Worm (Caenorhabditis elegans) whole organism, late embryonic: ENCODE measurements around the gene W02F12.2.

Experiments
- F13H6.1 ChIP-seq: sonication (generic microtip); optimal IDR thresholded peaks from 2 replicates; lab custom pipeline; 2016; ENCODE audit warnings: missing genetic modification characterization, missing compliant biosample characterization
- K02D7.2 ChIP-seq: sonication (generic microtip); optimal IDR thresholded peaks from 2 replicates; lab custom pipeline; 2017; ENCODE audit warnings: mild to moderate bottlenecking, missing genetic modification characterization, missing compliant biosample characterization
- K09A11.1 ChIP-seq: sonication (generic microtip); optimal IDR thresholded peaks from 2 replicates; lab custom pipeline; 2017; ENCODE audit warnings: antibody characterized with exemption, mild to moderate bottlenecking, missing genetic modification characterization, missing compliant biosample characterization; ENCODE audit not compliant: insufficient read depth
- Y22D7AL.16 ChIP-seq: sonication (generic microtip); optimal IDR thresholded peaks from 2 replicates; lab custom pipeline; 2016; ENCODE audit warnings: missing genetic modification characterization, missing compliant biosample characterization
- ahr-1 ChIP-seq: sonication (generic microtip); optimal IDR thresholded peaks from 2 replicates; lab custom pipeline; 2016; ENCODE audit warnings: missing genetic modification characterization, missing compliant biosample characterization
- ama-1 ChIP-seq: fragments of 150-350 bp; optimal IDR thresholded peaks from 2 replicates; lab custom pipeline; 2014
- ceh-2 ChIP-seq: sonication (generic microtip); optimal IDR thresholded peaks from 2 replicates; lab custom pipeline; 2016; ENCODE audit warnings: missing genotype, missing genetic modification characterization, missing compliant biosample characterization
- ceh-22 ChIP-seq: sonication (generic microtip); optimal IDR thresholded peaks from 2 replicates; lab custom pipeline; 2017; ENCODE audit warnings: missing biosample characterization, missing genetic modification characterization
- ceh-24 ChIP-seq: sonication (generic microtip); optimal IDR thresholded peaks from 2 replicates; lab custom pipeline; 2016; ENCODE audit warnings: mild to moderate bottlenecking, missing genetic modification characterization, missing compliant biosample characterization
- ceh-31 ChIP-seq: sonication (generic microtip); optimal IDR thresholded peaks from 2 replicates; lab custom pipeline; 2016; ENCODE audit warnings: missing genetic modification characterization, missing compliant biosample characterization
- ceh-48 ChIP-seq: sonication (generic microtip); optimal IDR thresholded peaks from 2 replicates; lab custom pipeline; 2016; ENCODE audit warnings: missing genetic modification characterization, inconsistent platforms, missing compliant biosample characterization
- ceh-6 ChIP-seq: fragments of 200-800 bp; sonication (Bioruptor generic); optimal IDR thresholded peaks from 2 replicates; lab custom pipeline; 2018; ENCODE audit warnings: mild to moderate bottlenecking, missing genetic modification characterization, missing compliant biosample characterization
- che-1 ChIP-seq: sonication (generic microtip); optimal IDR thresholded peaks from 2 replicates; lab custom pipeline; 2016; ENCODE audit warnings: mild to moderate bottlenecking, missing genetic modification characterization, missing compliant biosample characterization
- dmd-4 ChIP-seq: sonication (generic microtip); optimal IDR thresholded peaks from 2 replicates; lab custom pipeline; 2016; ENCODE audit warnings: borderline replicate concordance, missing genetic modification characterization, missing compliant biosample characterization
- dve-1 ChIP-seq: sonication (generic microtip); optimal IDR thresholded peaks from 2 replicates; lab custom pipeline; 2017; ENCODE audit warnings: antibody characterized with exemption, mild to moderate bottlenecking, missing genetic modification characterization, missing compliant biosample characterization
- elt-2 ChIP-seq: sonication (generic microtip); optimal IDR thresholded peaks from 2 replicates; lab custom pipeline; 2016; ENCODE audit warnings: missing genetic modification reagents, missing genetic modification characterization, missing compliant biosample characterization
- eyg-1 ChIP-seq: sonication (generic microtip); optimal IDR thresholded peaks from 2 replicates; lab custom pipeline; 2016; ENCODE audit warnings: missing genotype, missing genetic modification characterization, missing compliant biosample characterization
- fkh-6 ChIP-seq: sonication (generic microtip); optimal IDR thresholded peaks from 2 replicates; lab custom pipeline; 2016; ENCODE audit warnings: missing genetic modification characterization, missing compliant biosample characterization
- hlh-13 ChIP-seq: fragments of 200-800 bp; sonication (Bioruptor generic); optimal IDR thresholded peaks from 2 replicates; lab custom pipeline; 2018; ENCODE audit warnings: mild to moderate bottlenecking, missing genetic modification characterization, missing compliant biosample characterization
- hlh-30 ChIP-seq: sonication (generic microtip); optimal IDR thresholded peaks from 2 replicates; lab custom pipeline; 2017; ENCODE audit warnings: antibody characterized with exemption, missing genetic modification characterization, missing compliant biosample characterization; ENCODE audit not compliant: insufficient read depth
- hlh-8 ChIP-seq: sonication (generic microtip); optimal IDR thresholded peaks from 2 replicates; lab custom pipeline; 2016; ENCODE audit warnings: missing genotype, missing genetic modification characterization, missing compliant biosample characterization
- lim-6 ChIP-seq: sonication (generic microtip); optimal IDR thresholded peaks from 2 replicates; lab custom pipeline; 2016; ENCODE audit warnings: missing genetic modification characterization, missing compliant biosample characterization
- lin-11 ChIP-seq: fragments of 200-800 bp; sonication (Bioruptor generic); optimal IDR thresholded peaks from 2 replicates; lab custom pipeline; 2018; ENCODE audit warnings: mild to moderate bottlenecking, missing genetic modification characterization, missing compliant biosample characterization
- madf-2 ChIP-seq: sonication (generic microtip); optimal IDR thresholded peaks from 2 replicates; lab custom pipeline; 2017; ENCODE audit warnings: missing genetic modification characterization, missing compliant biosample characterization
- nfya-1 ChIP-seq: sonication (generic microtip); optimal IDR thresholded peaks from 2 replicates; lab custom pipeline; 2017; ENCODE audit warnings: missing genetic modification characterization, mild to moderate bottlenecking, missing compliant biosample characterization, antibody characterized with exemption, moderate library complexity
- pag-3 ChIP-seq: sonication (generic microtip); optimal IDR thresholded peaks from 2 replicates; lab custom pipeline; 2016; ENCODE audit warnings: missing compliant biosample characterization, missing genetic modification characterization, borderline replicate concordance
- pat-9 ChIP-seq: fragments of 200-800 bp; sonication (Bioruptor generic); optimal IDR thresholded peaks from 2 replicates; lab custom pipeline; 2018; ENCODE audit warnings: mild to moderate bottlenecking, missing genetic modification characterization, moderate library complexity, missing compliant biosample characterization
- pax-1 ChIP-seq: fragments of 150-350 bp; optimal IDR thresholded peaks from 2 replicates; lab custom pipeline; 2014; ENCODE audit warnings: missing biosample characterization, missing genetic modification characterization
- pqm-1 ChIP-seq: sonication (generic microtip); optimal IDR thresholded peaks from 2 replicates; lab custom pipeline; 2016; ENCODE audit warnings: missing genetic modification characterization, missing compliant biosample characterization
- ref-2 ChIP-seq: sonication (generic microtip); optimal IDR thresholded peaks from 2 replicates; lab custom pipeline; 2016; ENCODE audit warnings: missing genetic modification characterization, missing compliant biosample characterization
- rnt-1 ChIP-seq: sonication (generic microtip); optimal IDR thresholded peaks from 2 replicates; lab custom pipeline; 2016; ENCODE audit warnings: missing genetic modification characterization, missing compliant biosample characterization
- sdc-2 ChIP-seq: sonication (generic microtip); optimal IDR thresholded peaks from 2 replicates; lab custom pipeline; 2016; ENCODE audit warnings: missing genotype, missing genetic modification characterization, missing compliant biosample characterization
- sox-2 ChIP-seq: fragments of 200-800 bp; sonication (Bioruptor generic); IDR thresholded peaks from 2 replicates; pipeline ENCODE4 v1.3.6; 2022; ENCODE audit warnings: missing genetic modification reagents, missing genetic modification characterization, missing compliant biosample characterization
- sox-4 ChIP-seq: sonication (generic microtip); optimal IDR thresholded peaks from 2 replicates; lab custom pipeline; 2017; ENCODE audit warnings: mild to moderate bottlenecking, missing genetic modification characterization, inconsistent platforms, missing compliant biosample characterization
- tbx-2 ChIP-seq: sonication (generic microtip); optimal IDR thresholded peaks from 2 replicates; lab custom pipeline; 2016; ENCODE audit warnings: missing genetic modification characterization, missing compliant biosample characterization
- ttx-3 ChIP-seq: sonication (generic microtip); optimal IDR thresholded peaks from 2 replicates; lab custom pipeline; 2016; ENCODE audit warnings: missing genetic modification reagents, missing genetic modification characterization, missing compliant biosample characterization
- unc-42 ChIP-seq: sonication (generic microtip); optimal IDR thresholded peaks from 2 replicates; lab custom pipeline; 2016; ENCODE audit warnings: missing genotype, missing genetic modification characterization, missing compliant biosample characterization
- unc-55 ChIP-seq: sonication (generic microtip); optimal IDR thresholded peaks from 2 replicates; lab custom pipeline; 2017; ENCODE audit warnings: missing biosample characterization, missing genetic modification reagents, missing genetic modification characterization
- unc-86 ChIP-seq: sonication (generic microtip); optimal IDR thresholded peaks from 2 replicates; lab custom pipeline; 2016; ENCODE audit warnings: missing genetic modification characterization, missing compliant biosample characterization
- zip-5 ChIP-seq: sonication (generic microtip); optimal IDR thresholded peaks from 2 replicates; lab custom pipeline; 2016; ENCODE audit warnings: missing genetic modification characterization, missing compliant biosample characterization

Gene W02F12.2

ce11 chrV:6656451-6657115, 40.9 kb downstream of the W02F12.2 start, which contains the start of gene snb-1:
Gene snb-1, minus strand, starts transcription at chrV:6656501.
- TF ChIP-seq nfya-1: peak; percentile 22
- TF ChIP-seq ceh-6 (GFP tag; lab: Kevin White, UChicago): no peak
- peak; percentile 46 for TF ChIP-seq dve-1 (tag; lab: Kevin White, UChicago)
- peak; percentile 33 for TF ChIP-seq hlh-30 (tag; lab: Kevin White, UChicago)
- peak; percentile 46 for TF ChIP-seq ceh-48
- no peak for TF ChIP-seq pax-1 (tag; lab: Kevin White, UChicago)
- TF ChIP-seq unc-55 (GFP tag; lab: Kevin White, UChicago): peak; percentile 72
- TF ChIP-seq ceh-31 (tag; lab: Kevin White, UChicago): peak; percentile 35

ce11 chrV:6655174-6655573, 42.3 kb downstream of the W02F12.2 start, which contains the start of gene syx-18:
Gene syx-18, minus strand, starts transcription at chrV:6655449.
- TF ChIP-seq pag-3 (tag; lab: Kevin White, UChicago): no peak
- no peak for TF ChIP-seq zip-5 (tag; lab: Kevin White, UChicago)
- no peak for TF ChIP-seq che-1 (tag; lab: Kevin White, UChicago)
- no peak for TF ChIP-seq pqm-1
- no peak for TF ChIP-seq ceh-22 (tag; lab: Kevin White, UChicago)
- TF ChIP-seq dmd-4: no peak
- no peak for TF ChIP-seq K09A11.1 (tag; lab: Kevin White, UChicago)
- no peak for TF ChIP-seq F13H6.1
- TF ChIP-seq K02D7.2 (tag; lab: Kevin White, UChicago): no peak
- TF ChIP-seq ama-1 (lab: Kevin White, UChicago): no peak
- no peak for TF ChIP-seq ceh-24 (tag; lab: Kevin White, UChicago)
- no peak for TF ChIP-seq sdc-2
- no peak for TF ChIP-seq ref-2
- no peak for TF ChIP-seq eyg-1 (tag; lab: Kevin White, UChicago)
- TF ChIP-seq hlh-8 (tag; lab: Kevin White, UChicago): no peak
- TF ChIP-seq madf-2 (tag; lab: Kevin White, UChicago): no peak
- TF ChIP-seq ttx-3 (tag; lab: Kevin White, UChicago): no peak
- no peak for TF ChIP-seq lin-11
- TF ChIP-seq ceh-48: no peak

ce11 chrV:6652051-6652450, 45.4 kb downstream of the W02F12.2 start, which contains the start of gene T10H9.8:
Gene T10H9.8, plus strand, starts transcription at chrV:6652351.
- TF ChIP-seq ama-1 (lab: Kevin White, UChicago) (no peak), F13H6.1 (no peak), tbx-2 (tag; lab: Kevin White, UChicago) (no peak), ceh-6 (GFP tag; lab: Kevin White, UChicago) (no peak), pat-9 (tag; lab: Kevin White, UChicago) (no peak), fkh-6 (tag; lab: Kevin White, UChicago) (no peak), sox-2 (GFP tag; lab: Robert Waterston, UW) (no peak), Y22D7AL.16 (no peak), rnt-1 (tag; lab: Kevin White, UChicago) (no peak), ahr-1 (no peak), elt-2 (tag; lab: Kevin White, UChicago) (no peak), ceh-2 (no peak)

ce11 chrV:6650508-6650907, 46.9 kb downstream of the W02F12.2 start:
- no peak for TF ChIP-seq hlh-13 (GFP tag; lab: Kevin White, UChicago)
- no peak for TF ChIP-seq hlh-8 (tag; lab: Kevin White, UChicago)
- TF ChIP-seq sox-2 (GFP tag; lab: Robert Waterston, UW): no peak
- TF ChIP-seq ama-1 (lab: Kevin White, UChicago): no peak
- no peak for TF ChIP-seq ceh-24 (tag; lab: Kevin White, UChicago)
- TF ChIP-seq unc-42: no peak
- no peak for TF ChIP-seq lim-6 (tag; lab: Kevin White, UChicago)
- TF ChIP-seq ceh-22 (tag; lab: Kevin White, UChicago): no peak
- TF ChIP-seq unc-86 (tag; lab: Kevin White, UChicago): no peak
- no peak for TF ChIP-seq pag-3 (tag; lab: Kevin White, UChicago)
- TF ChIP-seq sox-4 (tag; lab: Kevin White, UChicago): no peak
- TF ChIP-seq ceh-48: no peak
